Worm (Caenorhabditis elegans) whole organism, mixed stage, embryonic: ENCODE data around the gene hlh-1.

ENCODE experiments used
- ces-1 ChIP-seq: fragments of 150-350 bp; optimal IDR thresholded peaks from 2 replicates; lab custom pipeline; 2014; ENCODE audit warnings: missing biosample characterization, missing genetic modification reagents, missing genetic modification characterization
- elt-3 ChIP-seq: fragments of 150-350 bp; optimal IDR thresholded peaks from 2 replicates; lab custom pipeline; 2014; ENCODE audit warnings: missing biosample characterization, missing genetic modification characterization
- lin-13 ChIP-seq: fragments of 150-350 bp; optimal IDR thresholded peaks from 2 replicates; lab custom pipeline; 2014; ENCODE audit warnings: missing biosample characterization, missing genetic modification characterization
- lsy-2 ChIP-seq: fragments of 150-350 bp; optimal IDR thresholded peaks from 2 replicates; lab custom pipeline; 2014; ENCODE audit warnings: missing biosample characterization, missing genetic modification characterization
- mab-5 ChIP-seq: fragments of 150-350 bp; optimal IDR thresholded peaks from 2 replicates; lab custom pipeline; 2014; ENCODE audit warnings: missing biosample characterization, missing genetic modification characterization
- mep-1 ChIP-seq: fragments of 150-350 bp; optimal IDR thresholded peaks from 2 replicates; lab custom pipeline; 2017; ENCODE audit warnings: missing biosample characterization, missing genetic modification reagents, missing genetic modification characterization, inconsistent platforms
- nhr-12 ChIP-seq: fragments of 150-350 bp; optimal IDR thresholded peaks from 2 replicates; lab custom pipeline; 2014; ENCODE audit warnings: missing biosample characterization, missing genetic modification characterization
- nhr-28 ChIP-seq: fragments of 150-350 bp; optimal IDR thresholded peaks from 2 replicates; lab custom pipeline; 2014; ENCODE audit warnings: missing biosample characterization, missing genetic modification characterization
- pha-4 ChIP-seq: fragments of 150-350 bp; optimal IDR thresholded peaks from 2 replicates; lab custom pipeline; 2018; ENCODE audit warnings: missing biosample characterization, missing genetic modification reagents, missing genetic modification characterization
- snpc-4 ChIP-seq: fragments of 150-350 bp; optimal IDR thresholded peaks from 2 replicates; lab custom pipeline; 2014; ENCODE audit warnings: missing biosample characterization, missing genetic modification characterization
- sptf-1 ChIP-seq: sonication (generic microtip); optimal IDR thresholded peaks from 2 replicates; lab custom pipeline; 2017; ENCODE audit warnings: mild to moderate bottlenecking, missing genetic modification characterization, moderate library complexity, missing compliant biosample characterization
- unc-62 ChIP-seq: fragments of 150-350 bp; optimal IDR thresholded peaks from 2 replicates; lab custom pipeline; 2014; ENCODE audit warnings: missing biosample characterization, missing genetic modification reagents, missing genetic modification characterization
- zip-8 ChIP-seq: fragments of 150-350 bp; optimal IDR thresholded peaks from 2 replicates; lab custom pipeline; 2014; ENCODE audit warnings: missing biosample characterization, missing genetic modification characterization
- ztf-11 ChIP-seq: fragments of 150-350 bp; optimal IDR thresholded peaks from 2 replicates; lab custom pipeline; 2014; ENCODE audit warnings: missing biosample characterization, missing genetic modification characterization

DNA sequence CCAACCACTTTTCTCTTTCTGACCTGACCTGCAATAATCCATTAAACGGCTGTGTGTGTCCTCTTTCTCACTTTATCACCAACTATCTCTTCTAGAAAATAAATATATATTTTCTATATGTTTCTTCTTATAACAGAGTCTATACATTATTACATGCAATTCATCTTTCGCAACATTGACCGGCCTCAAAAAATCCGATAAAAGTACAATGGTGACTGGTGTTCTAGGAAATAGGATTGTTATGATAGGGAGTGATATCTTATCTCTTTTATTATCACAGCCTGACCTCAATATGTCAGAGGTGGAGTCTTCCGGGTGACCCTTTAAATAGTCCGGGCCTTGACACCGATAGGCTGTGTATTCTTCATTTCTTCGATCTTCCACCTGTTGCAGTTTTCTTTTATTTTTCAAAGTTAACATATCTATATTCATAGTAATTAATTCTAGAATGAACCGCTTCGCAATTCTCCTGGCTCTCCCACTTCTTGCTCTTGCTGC, 44.2 kb downstream of the hlh-1 start, which contains the start of gene dao-2:
- TF ChIP-seq nhr-12 (tag; lab: Kevin White, UChicago) (no peak), snpc-4 (tag; lab: Kevin White, UChicago) (no peak), lsy-2 (tag; lab: Kevin White, UChicago) (no peak), pha-4 (tag; lab: Kevin White, UChicago) (no peak), lin-13 (tag; lab: Kevin White, UChicago) (no peak), zip-8 (tag; lab: Kevin White, UChicago) (no peak), mep-1 (tag; lab: Kevin White, UChicago) (no peak), ztf-11 (tag; lab: Kevin White, UChicago) (no peak), unc-62 (no peak), ces-1 (GFP tag; lab: Kevin White, UChicago) (no peak), mab-5 (tag; lab: Kevin White, UChicago) (no peak), nhr-28 (tag; lab: Kevin White, UChicago) (no peak), sptf-1 (tag; lab: Kevin White, UChicago) (no peak), elt-3 (tag; lab: Kevin White, UChicago) (peak; percentile 84)
